Worm (Caenorhabditis elegans) whole organism, early embryonic: Measurements from ENCODE around the gene enu-3.2.

Experiments used
- B0310.2 ChIP-seq: sonication (generic microtip); optimal IDR thresholded peaks from 2 replicates; lab custom pipeline; 2016; ENCODE audit warnings: mild to moderate bottlenecking, missing genetic modification characterization, missing compliant biosample characterization
- aly-1 ChIP-seq: sonication (generic microtip); optimal IDR thresholded peaks from 2 replicates; lab custom pipeline; 2016; ENCODE audit warnings: missing genetic modification characterization, missing compliant biosample characterization
- ama-1 ChIP-seq: fragments of 150-350 bp; optimal IDR thresholded peaks from 2 replicates; lab custom pipeline; 2014
- ceh-13 ChIP-seq: fragments of 200-800 bp; sonication (Bioruptor generic); optimal IDR thresholded peaks from 2 replicates; lab custom pipeline; 2018; ENCODE audit warnings: mild to moderate bottlenecking, missing genetic modification characterization, missing compliant biosample characterization
- ceh-36 ChIP-seq: sonication (generic microtip); optimal IDR thresholded peaks from 2 replicates; lab custom pipeline; 2016; ENCODE audit warnings: missing genetic modification characterization, inconsistent platforms, missing compliant biosample characterization
- flt-1 ChIP-seq: fragments of 200-800 bp; sonication (Bioruptor generic); IDR thresholded peaks from 2 replicates; pipeline ENCODE4 v1.3.6; 2022; ENCODE audit warnings: missing genetic modification characterization, missing compliant biosample characterization
- hmbx-1 ChIP-seq: sonication (generic microtip); optimal IDR thresholded peaks from 2 replicates; lab custom pipeline; 2016; ENCODE audit warnings: mild to moderate bottlenecking, missing genetic modification characterization, missing compliant biosample characterization
- hmg-4 ChIP-seq: fragments of 200-800 bp; sonication (Bioruptor generic); optimal IDR thresholded peaks from 2 replicates; lab custom pipeline; 2018; ENCODE audit warnings: mild to moderate bottlenecking, missing genetic modification characterization, missing compliant biosample characterization
- pes-1 ChIP-seq: fragments of 200-800 bp; sonication (Bioruptor generic); IDR thresholded peaks from 2 replicates; pipeline ENCODE4 v1.3.6; 2022; ENCODE audit warnings: missing genetic modification reagents, missing genetic modification characterization, missing compliant biosample characterization
- tbx-37 ChIP-seq: fragments of 200-800 bp; sonication (Bioruptor generic); conservative IDR thresholded peaks from 2 replicates; pipeline ENCODE4 v1.3.6; 2022; ENCODE audit warnings: missing genetic modification reagents, missing genetic modification characterization, missing compliant biosample characterization

- TF ChIP-seq B0310.2 (tag; lab: Kevin White, UChicago) (no peak), hmg-4 (GFP tag; lab: Kevin White, UChicago) (no peak), tbx-37 (no peak), flt-1 (GFP tag; lab: Robert Waterston, UW) (no peak), aly-1 (tag; lab: Kevin White, UChicago) (no peak), ceh-13 (GFP tag; lab: Kevin White, UChicago) (no peak), pes-1 (GFP tag; lab: Robert Waterston, UW) (no peak), ama-1 (lab: Kevin White, UChicago) (no peak), ceh-36 (tag; lab: Kevin White, UChicago) (no peak), hmbx-1 (tag; lab: Kevin White, UChicago) (no peak)
These were observed 49.6 kb downstream of the enu-3.2 start, which contains the start of gene F17C8.7 for ce11 chrIII:4735443-4735842.
